Fruit fly (Drosophila melanogaster) whole organism, embryonic: ENCODE results near the gene CG15043.
A peak's percentile ranks its signal among the peaks of the same experiment; 100 is the strongest.

Experiments
- Ada2b ChIP-seq: fragments of 200-800 bp; sonication (Bioruptor generic); IDR thresholded peaks from 2 replicates; pipeline ENCODE4 v1.3.6; 2022; ENCODE audit warnings: missing biosample characterization, missing genetic modification characterization
- Aef1 ChIP-seq: fragments of 200-800 bp; sonication (Bioruptor generic); IDR thresholded peaks from 3 replicates; pipeline ENCODE4 v1.3.6; 2022; ENCODE audit warnings: missing biosample characterization, missing genetic modification characterization
- Antp ChIP-seq: fragments of 200-800 bp; sonication (Bioruptor generic); optimal IDR thresholded peaks from 3 replicates; lab custom pipeline; 2016; ENCODE audit warnings: missing biosample characterization, missing genetic modification characterization
- Bdp1 ChIP-seq: fragments of 200-800 bp; sonication (Bioruptor generic); optimal IDR thresholded peaks from 3 replicates; lab custom pipeline; 2016; ENCODE audit warnings: missing biosample characterization, missing genetic modification characterization
- Bteb2 ChIP-seq: fragments of 200-800 bp; sonication (Bioruptor generic); optimal IDR thresholded peaks from 2 replicates; lab custom pipeline; 2016; ENCODE audit warnings: missing biosample characterization, missing genetic modification characterization
- CG11456 ChIP-seq: fragments of 200-800 bp; sonication (Bioruptor generic); IDR thresholded peaks from 3 replicates; pipeline ENCODE4 v1.3.6; 2022; ENCODE audit warnings: missing biosample characterization, missing genetic modification characterization
- CG12391 ChIP-seq: fragments of 200-800 bp; sonication (Bioruptor generic); optimal IDR thresholded peaks from 3 replicates; lab custom pipeline; 2018; ENCODE audit warnings: missing biosample characterization, mild to moderate bottlenecking, missing genetic modification characterization, moderate library complexity
- CG12659 ChIP-seq: fragments of 200-800 bp; sonication (Bioruptor generic); optimal IDR thresholded peaks from 3 replicates; lab custom pipeline; 2017; ENCODE audit warnings: mild to moderate bottlenecking, missing biosample characterization, missing genetic modification reagents, missing genetic modification characterization
- CG13296 ChIP-seq: fragments of 200-800 bp; sonication (Bioruptor generic); optimal IDR thresholded peaks from 3 replicates; lab custom pipeline; 2018; ENCODE audit warnings: missing biosample characterization, mild to moderate bottlenecking, missing genetic modification characterization
- CG13624 ChIP-seq: fragments of 200-800 bp; sonication (Bioruptor generic); optimal IDR thresholded peaks from 2 replicates; lab custom pipeline; 2016; ENCODE audit warnings: missing biosample characterization, missing genetic modification characterization
- CG14667 ChIP-seq: fragments of 200-800 bp; sonication (Bioruptor generic); IDR thresholded peaks from 2 replicates; pipeline ENCODE4 v1.3.6; 2022; ENCODE audit warnings: missing biosample characterization, missing genetic modification characterization
- CG14710 ChIP-seq: fragments of 200-800 bp; sonication (Bioruptor generic); optimal IDR thresholded peaks from 3 replicates; lab custom pipeline; 2019; ENCODE audit warnings: missing biosample characterization, mild to moderate bottlenecking, missing genetic modification characterization, moderate library complexity
- CG15269 ChIP-seq: fragments of 200-800 bp; sonication (Bioruptor generic); optimal IDR thresholded peaks from 2 replicates; lab custom pipeline; 2018; ENCODE audit warnings: missing biosample characterization, mild to moderate bottlenecking, missing genetic modification characterization, moderate library complexity
- CG15514 ChIP-seq: fragments of 200-800 bp; sonication (Bioruptor generic); optimal IDR thresholded peaks from 3 replicates; lab custom pipeline; 2017; ENCODE audit warnings: missing biosample characterization, missing genetic modification characterization, mild to moderate bottlenecking, moderate library complexity, missing genetic modification reagents
- CG15696 ChIP-seq: fragments of 200-800 bp; sonication (Bioruptor generic); optimal IDR thresholded peaks from 2 replicates; lab custom pipeline; 2019; ENCODE audit warnings: missing biosample characterization, mild to moderate bottlenecking, missing genetic modification characterization, moderate library complexity
- CG18599 ChIP-seq: fragments of 200-800 bp; sonication (Bioruptor generic); optimal IDR thresholded peaks from 3 replicates; lab custom pipeline; 2017; ENCODE audit warnings: missing biosample characterization, missing genetic modification characterization, mild to moderate bottlenecking, moderate library complexity, missing genetic modification reagents
- CG2129 ChIP-seq: fragments of 200-800 bp; sonication (Bioruptor generic); IDR thresholded peaks from 2 replicates; pipeline ENCODE4 v1.3.6; 2022; ENCODE audit warnings: missing biosample characterization, missing genetic modification characterization; ENCODE audit not compliant: partially characterized antibody
- CG2678 ChIP-seq: fragments of 200-800 bp; sonication (Bioruptor generic); optimal IDR thresholded peaks from 3 replicates; lab custom pipeline; 2019; ENCODE audit warnings: missing biosample characterization, mild to moderate bottlenecking, missing genetic modification characterization, moderate library complexity
- CG3407 ChIP-seq: fragments of 200-800 bp; sonication (Bioruptor generic); optimal IDR thresholded peaks from 2 replicates; lab custom pipeline; 2018; ENCODE audit warnings: missing biosample characterization, mild to moderate bottlenecking, missing genetic modification characterization
- CG3726 ChIP-seq: fragments of 200-800 bp; sonication (Bioruptor generic); IDR thresholded peaks from 3 replicates; pipeline ENCODE4, ENCODE4 v1.3.6; 2022; ENCODE audit warnings: missing biosample characterization, missing genetic modification characterization
- CG4820 ChIP-seq: fragments of 200-800 bp; sonication (Bioruptor generic); optimal IDR thresholded peaks from 3 replicates; lab custom pipeline; 2016; ENCODE audit warnings: missing biosample characterization, missing genetic modification characterization
- CG5953 ChIP-seq: fragments of 200-800 bp; sonication (Bioruptor generic); IDR thresholded peaks from 2 replicates; pipeline ENCODE4 v1.3.6; 2022; ENCODE audit warnings: missing biosample characterization, missing genetic modification characterization
- CG6175 ChIP-seq: fragments of 200-800 bp; sonication (Bioruptor generic); IDR thresholded peaks from 3 replicates; pipeline ENCODE4 v1.3.6; 2022; ENCODE audit warnings: missing biosample characterization, missing genetic modification characterization
- CG9727 ChIP-seq: fragments of 200-800 bp; sonication (Bioruptor generic); optimal IDR thresholded peaks from 3 replicates; lab custom pipeline; 2017; ENCODE audit warnings: missing biosample characterization, mild to moderate bottlenecking, missing genetic modification characterization
- Ets65A ChIP-seq: fragments of 200-800 bp; sonication (Bioruptor generic); peaks from one replicate; lab custom pipeline; 2016; ENCODE audit warnings: missing biosample characterization, missing genetic modification characterization
- Fer1 ChIP-seq: fragments of 200-800 bp; sonication (Bioruptor generic); optimal IDR thresholded peaks from 2 replicates; lab custom pipeline; 2017; ENCODE audit warnings: missing biosample characterization, mild to moderate bottlenecking, missing genetic modification characterization
- HLHmδ ChIP-seq: fragments of 200-800 bp; sonication (Bioruptor generic); optimal IDR thresholded peaks from 2 replicates; lab custom pipeline; 2018; ENCODE audit warnings: missing biosample characterization, mild to moderate bottlenecking, missing genetic modification characterization, moderate library complexity
- MBD-R2 ChIP-seq: fragments of 200-800 bp; sonication (Bioruptor generic); IDR thresholded peaks from 2 replicates; pipeline ENCODE4 v1.3.6; 2022; ENCODE audit warnings: missing biosample characterization, missing genetic modification characterization
- Nf-YA ChIP-seq: fragments of 200-800 bp; sonication (Bioruptor generic); IDR thresholded peaks from 2 replicates; pipeline ENCODE4 v1.3.6; 2022; ENCODE audit warnings: missing biosample characterization, missing genetic modification characterization
- Sox102F ChIP-seq: fragments of 200-800 bp; sonication (Bioruptor generic); optimal IDR thresholded peaks from 2 replicates; lab custom pipeline; 2018; ENCODE audit warnings: missing biosample characterization, mild to moderate bottlenecking, missing genetic modification characterization, moderate library complexity
- ab ChIP-seq: fragments of 200-800 bp; sonication (Bioruptor generic); optimal IDR thresholded peaks from 2 replicates; lab custom pipeline; 2016; ENCODE audit warnings: missing biosample characterization, missing genetic modification characterization
- bsh ChIP-seq, 2 experiments: fragments of 200-800 bp; sonication (Bioruptor generic); optimal IDR thresholded peaks; 2 replicates each; lab custom pipeline; 2017 to 2018; ENCODE audit warnings: mild to moderate bottlenecking in 2 of 2, missing biosample characterization in 2 of 2, missing genetic modification characterization in 2 of 2, moderate library complexity in 1 of 2
- ci ChIP-seq: fragments of 200-800 bp; sonication (Bioruptor generic); IDR thresholded peaks from 3 replicates; pipeline ENCODE4 v1.3.6; 2022; ENCODE audit warnings: missing biosample characterization, missing genetic modification characterization
- eve ChIP-seq, 2 experiments: fragments of >200 bp; optimal IDR thresholded peaks; 2 replicates each; lab custom pipeline; 2017; ENCODE audit warnings: missing biosample characterization in 2 of 2, missing genetic modification characterization in 2 of 2
- fru ChIP-seq: fragments of >200 bp; optimal IDR thresholded peaks from 2 replicates; lab custom pipeline; 2017
- hkb ChIP-seq, 2 experiments: fragments of 200-800 bp in 1 of 2; fragments of >200 bp in 1 of 2; sonication (Bioruptor generic) in 1 of 2; IDR thresholded peaks in 1 of 2; optimal IDR thresholded peaks in 1 of 2; 2 replicates each; pipeline versions ENCODE4 v1.3.6 to Lab custom; 2017 to 2022; ENCODE audit warnings: missing biosample characterization in 1 of 2, missing genetic modification characterization in 1 of 2
- luna ChIP-seq: fragments of 200-800 bp; sonication (Bioruptor generic); optimal IDR thresholded peaks from 2 replicates; lab custom pipeline; 2016; ENCODE audit warnings: missing biosample characterization, missing genetic modification characterization
- mirr ChIP-seq: fragments of 200-800 bp; sonication (Bioruptor generic); optimal IDR thresholded peaks from 3 replicates; lab custom pipeline; 2018; ENCODE audit warnings: missing biosample characterization, mild to moderate bottlenecking, missing genetic modification characterization
- pan ChIP-seq, 4 experiments: fragments of >200 bp in 3 of 4; fragments of 200-800 bp in 1 of 4; sonication (Bioruptor generic) in 1 of 4; optimal IDR thresholded peaks in 3 of 4; IDR thresholded peaks in 1 of 4; 2 replicates each; pipeline versions ENCODE4 v1.3.6 to Lab custom; 2017 to 2022; ENCODE audit warnings: missing biosample characterization in 2 of 4, missing genetic modification characterization in 2 of 4, mixed read lengths in 1 of 4
- peb ChIP-seq: fragments of 200-800 bp; sonication (Bioruptor generic); IDR thresholded peaks from 2 replicates; pipeline ENCODE4 v1.3.6; 2022; ENCODE audit warnings: missing biosample characterization, missing genetic modification characterization
- ro ChIP-seq: fragments of 200-800 bp; sonication (Bioruptor generic); IDR thresholded peaks from 2 replicates; pipeline ENCODE4 v1.3.6; 2022; ENCODE audit warnings: missing biosample characterization, missing genetic modification characterization
- row ChIP-seq: fragments of 200-800 bp; sonication (Bioruptor generic); IDR thresholded peaks from 3 replicates; pipeline ENCODE4 v1.3.6; 2022; ENCODE audit warnings: missing biosample characterization, missing genetic modification characterization
- seq ChIP-seq: fragments of 200-800 bp; sonication (Bioruptor generic); IDR thresholded peaks from 2 replicates; pipeline ENCODE4 v1.3.6; 2022; ENCODE audit warnings: missing biosample characterization, missing genetic modification characterization
- sqz ChIP-seq: fragments of 200-800 bp; sonication (Bioruptor generic); optimal IDR thresholded peaks from 3 replicates; lab custom pipeline; 2018; ENCODE audit warnings: missing biosample characterization, mild to moderate bottlenecking, missing genetic modification characterization
- stc ChIP-seq: fragments of 200-800 bp; sonication (Bioruptor generic); IDR thresholded peaks from 2 replicates; pipeline ENCODE4 v1.3.6; 2022; ENCODE audit warnings: missing biosample characterization, missing genetic modification characterization
- tgo ChIP-seq: fragments of 200-800 bp; sonication (Bioruptor generic); IDR thresholded peaks from 3 replicates; pipeline ENCODE4 v1.3.6; 2022; ENCODE audit warnings: missing biosample characterization, missing genetic modification characterization
- ttk ChIP-seq: fragments of 200-800 bp; sonication (Bioruptor generic); IDR thresholded peaks from 2 replicates; pipeline ENCODE4 v2.1.2; 2022; ENCODE audit warnings: missing biosample characterization, missing genetic modification characterization
- vvl ChIP-seq: fragments of 200-800 bp; sonication (Bioruptor generic); IDR thresholded peaks from 2 replicates; pipeline ENCODE4 v1.3.6; 2022; ENCODE audit warnings: missing biosample characterization, missing genetic modification characterization
- zfh2 ChIP-seq: fragments of 200-800 bp; sonication (Bioruptor generic); optimal IDR thresholded peaks from 2 replicates; lab custom pipeline; 2016; ENCODE audit warnings: missing biosample characterization, missing genetic modification characterization

CG15043 gene

DNA sequence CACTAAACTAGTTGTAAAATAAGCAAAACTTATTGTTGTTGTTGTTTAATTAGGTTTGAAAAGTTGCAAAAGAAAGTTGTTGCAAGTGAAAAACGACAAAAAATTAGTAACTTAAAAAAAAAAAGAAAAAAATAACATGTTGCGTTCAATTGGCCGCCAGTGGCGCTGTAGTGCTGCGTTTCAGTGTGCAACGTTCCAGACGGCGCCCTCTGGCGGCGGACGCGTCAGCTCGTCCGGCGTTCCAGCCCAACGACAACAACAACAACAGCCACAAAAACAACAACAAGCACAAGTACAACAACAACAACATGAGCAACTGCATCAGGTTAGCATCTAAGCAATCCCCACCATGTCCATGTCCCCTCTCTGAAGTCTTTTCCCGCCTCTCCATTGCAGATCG, 23.4 kb upstream of the CG15043 start (continued):
- no peak for TF ChIP-seq hkb (optimal IDR thresholded peaks at IDR 0.05; lab: Kevin White, UChicago)
- 0 out of 2 replicates have a peak, but pooled peaks have one; percentile 30 for TF ChIP-seq hkb (GFP tag; IDR thresholded peaks at IDR 0.05; lab: Robert Waterston, UW)
- peak; percentile 6 for TF ChIP-seq CG4820 (GFP tag; lab: Kevin White, UChicago)
- TF ChIP-seq Ada2b (GFP tag; lab: Robert Waterston, UW) = 0 out of 2 replicates have a peak, but pooled peaks have one; percentile 22
- peak; percentile 81 for TF ChIP-seq sqz (GFP tag; lab: Kevin White, UChicago)
- TF ChIP-seq peb (GFP tag; lab: Robert Waterston, UW) = no peak
- no peak for TF ChIP-seq ab (GFP tag; lab: Kevin White, UChicago)
- peak; percentile 45 for TF ChIP-seq Sox102F (GFP tag; lab: Kevin White, UChicago)
- TF ChIP-seq Nf-YA (GFP tag; lab: Robert Waterston, UW) = peak; percentile 38; the same call in 1 of the 2 replicates
- peak; percentile 26 for TF ChIP-seq CG13296 (GFP tag; lab: Kevin White, UChicago)
- TF ChIP-seq CG3726 (GFP tag; lab: Robert Waterston, UW) = 0 out of 3 replicates have a peak, but pooled peaks have one; percentile 38
- TF ChIP-seq zfh2 (GFP tag; lab: Kevin White, UChicago) = no peak
- TF ChIP-seq CG15269 = peak; percentile 47
- no peak for TF ChIP-seq Bteb2 (GFP tag; lab: Kevin White, UChicago)
- TF ChIP-seq CG18599 (GFP tag; lab: Kevin White, UChicago) = no peak
- TF ChIP-seq tgo = 0 out of 3 replicates have a peak, but pooled peaks have one; percentile 29
- peak; percentile 31; the same call in 1 of the 3 replicates for TF ChIP-seq row (GFP tag; lab: Robert Waterston, UW)
- peak; percentile 6 for TF ChIP-seq CG14710 (tag; lab: Kevin White, UChicago)
- TF ChIP-seq CG6175 = 0 out of 3 replicates have a peak, but pooled peaks have one; percentile 12
- peak; percentile 12 for TF ChIP-seq CG3407
- no peak for TF ChIP-seq fru (lab: Kevin White, UChicago)
- no peak for TF ChIP-seq CG15696
- 0 out of 2 replicates have a peak, but pooled peaks have one; percentile 8 for TF ChIP-seq CG5953 (GFP tag; lab: Robert Waterston, UW)
- TF ChIP-seq pan (optimal IDR thresholded peaks at IDR 0.05; lab: Kevin White, UChicago) = no peak
- peak in 1 of 2 experiments; percentile 56 for TF ChIP-seq pan (GFP tag; optimal IDR thresholded peaks at IDR 0.05 in 1 of 2, IDR thresholded peaks at IDR 0.05 in 1 of 2)
- TF ChIP-seq CG12659 (GFP tag; lab: Kevin White, UChicago) = peak; percentile 30
- peak; percentile 22; the same call in 1 of the 2 replicates for TF ChIP-seq MBD-R2
- TF ChIP-seq ro (GFP tag; lab: Robert Waterston, UW) = no peak
- peak; percentile 5 for TF ChIP-seq Antp (GFP tag; lab: Kevin White, UChicago)
- peak; percentile 20 for TF ChIP-seq CG9727 (GFP tag; lab: Kevin White, UChicago)
- no peak for TF ChIP-seq mirr (GFP tag; lab: Kevin White, UChicago)
- no peak for TF ChIP-seq seq (GFP tag; lab: Robert Waterston, UW)
- TF ChIP-seq CG2129 (GFP tag; lab: Robert Waterston, UW) = no peak
- TF ChIP-seq luna (GFP tag; lab: Kevin White, UChicago) = no peak
- peak; percentile 8 for TF ChIP-seq CG2678 (tag; lab: Kevin White, UChicago)
- peak; percentile 40; the same call in 1 of the 2 replicates for TF ChIP-seq vvl (GFP tag; lab: Robert Waterston, UW)
- TF ChIP-seq Bdp1 = peak; percentile 12
- peak; percentile 77 for TF ChIP-seq ci (GFP tag; lab: Robert Waterston, UW)
- TF ChIP-seq CG15514 = no peak
- no peak for TF ChIP-seq eve (GFP tag; optimal IDR thresholded peaks at IDR 0.05; lab: Kevin White, UChicago)
- TF ChIP-seq bsh (GFP tag; optimal IDR thresholded peaks at IDR 0.05; lab: Kevin White, UChicago) = peak in 1 of 2 experiments; percentile 43
- TF ChIP-seq stc = 0 out of 2 replicates have a peak, but pooled peaks have one; percentile 15
- TF ChIP-seq Aef1 (GFP tag; lab: Robert Waterston, UW) = peak; percentile 62
- TF ChIP-seq CG12391 = peak; percentile 10
- peak; percentile 15; the same call in 1 of the 2 replicates for TF ChIP-seq ttk (GFP tag; lab: Robert Waterston, UW)
- TF ChIP-seq Ets65A (GFP tag; lab: Kevin White, UChicago) = peak; percentile 86
- TF ChIP-seq CG13624 = no peak
- TF ChIP-seq Fer1 (GFP tag; lab: Kevin White, UChicago) = no peak
- TF ChIP-seq HLHmδ (GFP tag; lab: Kevin White, UChicago) = peak; percentile 32
- peak; percentile 62; the same call in 1 of the 3 replicates for TF ChIP-seq CG11456
- peak; percentile 27; the same call in 1 of the 2 replicates for TF ChIP-seq CG14667 (GFP tag; lab: Robert Waterston, UW)
